Fruit fly (Drosophila melanogaster) whole organism, embryonic: ENCODE measurements around the gene Or85a.

Experiments
- ATbp ChIP-seq: fragments of 200-800 bp; sonication (Bioruptor generic); optimal IDR thresholded peaks from 2 replicates; lab custom pipeline; 2017; ENCODE audit warnings: missing biosample characterization, mild to moderate bottlenecking, missing genetic modification characterization, missing genetic modification reagents
- Ada2b ChIP-seq: fragments of 200-800 bp; sonication (Bioruptor generic); IDR thresholded peaks from 2 replicates; pipeline ENCODE4 v1.3.6; 2022; ENCODE audit warnings: missing biosample characterization, missing genetic modification characterization
- Antp ChIP-seq: fragments of 200-800 bp; sonication (Bioruptor generic); optimal IDR thresholded peaks from 3 replicates; lab custom pipeline; 2016; ENCODE audit warnings: missing biosample characterization, missing genetic modification characterization
- Asciz ChIP-seq: fragments of 200-800 bp; sonication (Bioruptor generic); optimal IDR thresholded peaks from 2 replicates; lab custom pipeline; 2017; ENCODE audit warnings: missing biosample characterization, mild to moderate bottlenecking, missing genetic modification characterization, missing genetic modification reagents
- CG1024 ChIP-seq: fragments of 200-800 bp; sonication (Bioruptor generic); IDR thresholded peaks from 2 replicates; pipeline ENCODE4 v1.3.6; 2022; ENCODE audit warnings: missing biosample characterization, missing genetic modification characterization
- CG11504 ChIP-seq: fragments of 200-800 bp; sonication (Bioruptor generic); optimal IDR thresholded peaks from 3 replicates; lab custom pipeline; 2019; ENCODE audit warnings: missing biosample characterization, mild to moderate bottlenecking, missing genetic modification characterization, moderate library complexity
- CG1233 ChIP-seq: fragments of 200-800 bp; sonication (Bioruptor generic); optimal IDR thresholded peaks from 4 replicates; lab custom pipeline; 2018; ENCODE audit warnings: missing biosample characterization, mild to moderate bottlenecking, missing genetic modification characterization
- CG13894 ChIP-seq: fragments of 200-800 bp; sonication (Bioruptor generic); optimal IDR thresholded peaks from 3 replicates; lab custom pipeline; 2018; ENCODE audit warnings: missing biosample characterization, mild to moderate bottlenecking, missing genetic modification characterization, moderate library complexity
- CG15514 ChIP-seq: fragments of 200-800 bp; sonication (Bioruptor generic); optimal IDR thresholded peaks from 3 replicates; lab custom pipeline; 2017; ENCODE audit warnings: missing biosample characterization, missing genetic modification characterization, mild to moderate bottlenecking, moderate library complexity, missing genetic modification reagents
- CG1602 ChIP-seq: fragments of 200-800 bp; sonication (Bioruptor generic); optimal IDR thresholded peaks from 3 replicates; lab custom pipeline; 2016; ENCODE audit warnings: missing biosample characterization, missing genetic modification characterization
- CG16813 ChIP-seq: fragments of 200-800 bp; sonication (Bioruptor generic); IDR thresholded peaks from 3 replicates; pipeline ENCODE4 v1.3.6; 2022; ENCODE audit warnings: missing biosample characterization, missing genetic modification characterization; ENCODE audit not compliant: partially characterized antibody
- CG30431 ChIP-seq: fragments of 200-800 bp; sonication (Bioruptor generic); optimal IDR thresholded peaks from 2 replicates; lab custom pipeline; 2017; ENCODE audit warnings: missing biosample characterization, missing genetic modification characterization
- CG34224 ChIP-seq: fragments of 200-800 bp; sonication (Bioruptor generic); IDR thresholded peaks from 3 replicates; pipeline ENCODE4 v1.3.6; 2022; ENCODE audit warnings: missing biosample characterization, missing genetic modification characterization; ENCODE audit not compliant: partially characterized antibody
- CG3838 ChIP-seq: fragments of 200-800 bp; sonication (Bioruptor generic); optimal IDR thresholded peaks from 3 replicates; lab custom pipeline; 2016; ENCODE audit warnings: missing biosample characterization, missing genetic modification characterization
- CG4617 ChIP-seq: fragments of 200-800 bp; sonication (Bioruptor generic); optimal IDR thresholded peaks from 3 replicates; lab custom pipeline; 2016; ENCODE audit warnings: missing biosample characterization, missing genetic modification characterization, borderline replicate concordance
- CG6175 ChIP-seq: fragments of 200-800 bp; sonication (Bioruptor generic); IDR thresholded peaks from 3 replicates; pipeline ENCODE4 v1.3.6; 2022; ENCODE audit warnings: missing biosample characterization, missing genetic modification characterization
- CG7271 ChIP-seq: fragments of 200-800 bp; sonication (Bioruptor generic); optimal IDR thresholded peaks from 2 replicates; lab custom pipeline; 2018; ENCODE audit warnings: missing biosample characterization, mild to moderate bottlenecking, missing genetic modification characterization, moderate library complexity
- CrebB ChIP-seq: fragments of 200-800 bp; sonication (Bioruptor generic); optimal IDR thresholded peaks from 3 replicates; lab custom pipeline; 2018; ENCODE audit warnings: missing biosample characterization, mild to moderate bottlenecking, missing genetic modification characterization
- Dip3 ChIP-seq: fragments of 200-800 bp; sonication (Bioruptor generic); optimal IDR thresholded peaks from 3 replicates; lab custom pipeline; 2016; ENCODE audit warnings: missing biosample characterization, missing genetic modification characterization
- Ets65A ChIP-seq: fragments of 200-800 bp; sonication (Bioruptor generic); peaks from one replicate; lab custom pipeline; 2016; ENCODE audit warnings: missing biosample characterization, missing genetic modification characterization
- Ets97D ChIP-seq: fragments of 200-800 bp; sonication (Bioruptor generic); optimal IDR thresholded peaks from 3 replicates; lab custom pipeline; 2016; ENCODE audit warnings: missing biosample characterization, missing genetic modification characterization
- GATAe ChIP-seq: fragments of 200-800 bp; sonication (Bioruptor generic); conservative IDR thresholded peaks from 2 replicates; pipeline ENCODE4 v1.3.6; 2022; ENCODE audit warnings: missing biosample characterization, missing genetic modification characterization
- HLHmδ ChIP-seq: fragments of 200-800 bp; sonication (Bioruptor generic); optimal IDR thresholded peaks from 2 replicates; lab custom pipeline; 2018; ENCODE audit warnings: missing biosample characterization, mild to moderate bottlenecking, missing genetic modification characterization, moderate library complexity
- Hey ChIP-seq: fragments of 200-800 bp; sonication (Bioruptor generic); optimal IDR thresholded peaks from 3 replicates; lab custom pipeline; 2018; ENCODE audit warnings: missing biosample characterization, mild to moderate bottlenecking, missing genetic modification characterization
- Hmx ChIP-seq: fragments of 200-800 bp; sonication (Bioruptor generic); optimal IDR thresholded peaks from 2 replicates; lab custom pipeline; 2016; ENCODE audit warnings: missing biosample characterization, missing genetic modification characterization
- Mrtf ChIP-seq: fragments of 200-800 bp; sonication (Bioruptor generic); IDR thresholded peaks from 3 replicates; pipeline ENCODE4 v1.3.6; 2022; ENCODE audit warnings: missing biosample characterization, missing genetic modification characterization
- NC2α ChIP-seq: fragments of 200-800 bp; sonication (Bioruptor generic); optimal IDR thresholded peaks from 2 replicates; lab custom pipeline; 2016; ENCODE audit warnings: missing biosample characterization, missing genetic modification characterization
- NC2β ChIP-seq: fragments of 200-800 bp; sonication (Bioruptor generic); optimal IDR thresholded peaks from 2 replicates; lab custom pipeline; 2016; ENCODE audit warnings: missing biosample characterization, missing genetic modification characterization
- PHDP ChIP-seq: fragments of 200-800 bp; sonication (Bioruptor generic); optimal IDR thresholded peaks from 3 replicates; lab custom pipeline; 2018; ENCODE audit warnings: missing biosample characterization, mild to moderate bottlenecking, missing genetic modification characterization, moderate library complexity
- TFAM ChIP-seq: fragments of 200-800 bp; sonication (Bioruptor generic); optimal IDR thresholded peaks from 2 replicates; lab custom pipeline; 2017; ENCODE audit warnings: missing biosample characterization, missing genetic modification characterization, inconsistent platforms
- Taf1 ChIP-seq: fragments of 200-800 bp; sonication (Bioruptor generic); IDR thresholded peaks from 2 replicates; pipeline ENCODE4 v1.3.6; 2022; ENCODE audit warnings: missing biosample characterization, missing genetic modification characterization
- bowl ChIP-seq: fragments of 200-800 bp; sonication (Bioruptor generic); IDR thresholded peaks from 2 replicates; pipeline ENCODE4 v1.3.6; 2022; ENCODE audit warnings: missing biosample characterization, missing genetic modification characterization
- btn ChIP-seq: fragments of 200-800 bp; sonication (Bioruptor generic); optimal IDR thresholded peaks from 2 replicates; lab custom pipeline; 2016; ENCODE audit warnings: missing biosample characterization, missing genetic modification characterization
- cato ChIP-seq: fragments of 200-800 bp; sonication (Bioruptor generic); optimal IDR thresholded peaks from 2 replicates; lab custom pipeline; 2016; ENCODE audit warnings: missing biosample characterization, missing genetic modification characterization, borderline replicate concordance
- chm ChIP-seq: fragments of 200-800 bp; sonication (Bioruptor generic); IDR thresholded peaks from 2 replicates; pipeline ENCODE4 v1.3.6; 2022; ENCODE audit warnings: missing biosample characterization, missing genetic modification characterization
- emc ChIP-seq: fragments of 200-800 bp; sonication (Bioruptor generic); optimal IDR thresholded peaks from 2 replicates; lab custom pipeline; 2016; ENCODE audit warnings: missing biosample characterization, missing genetic modification characterization
- ems ChIP-seq: fragments of 200-800 bp; sonication (Bioruptor generic); optimal IDR thresholded peaks from 3 replicates; lab custom pipeline; 2016; ENCODE audit warnings: missing biosample characterization, missing genetic modification characterization
- en ChIP-seq: fragments of 200-800 bp; sonication (Bioruptor generic); optimal IDR thresholded peaks from 2 replicates; lab custom pipeline; 2016; ENCODE audit warnings: missing biosample characterization, missing genetic modification characterization
- eve ChIP-seq, 2 experiments: fragments of >200 bp; optimal IDR thresholded peaks; 2 replicates each; lab custom pipeline; 2017; ENCODE audit warnings: missing biosample characterization in 2 of 2, missing genetic modification characterization in 2 of 2
- eyg ChIP-seq: fragments of 200-800 bp; sonication (Bioruptor generic); optimal IDR thresholded peaks from 3 replicates; lab custom pipeline; 2016; ENCODE audit warnings: missing biosample characterization, missing genetic modification characterization
- fd64A ChIP-seq: fragments of 200-800 bp; sonication (Bioruptor generic); optimal IDR thresholded peaks from 3 replicates; lab custom pipeline; 2018; ENCODE audit warnings: missing biosample characterization, mild to moderate bottlenecking, missing genetic modification characterization
- hb ChIP-seq: fragments of 200-800 bp; sonication (Bioruptor generic); IDR thresholded peaks from 3 replicates; pipeline ENCODE4 v1.3.6; 2022; ENCODE audit warnings: missing biosample characterization, missing genetic modification characterization; ENCODE audit not compliant: partially characterized antibody
- jigr1 ChIP-seq: fragments of 200-800 bp; sonication (Bioruptor generic); IDR thresholded peaks from 3 replicates; pipeline ENCODE4 v1.3.6; 2022; ENCODE audit warnings: missing biosample characterization, missing genetic modification characterization
- mld ChIP-seq: fragments of 200-800 bp; sonication (Bioruptor generic); IDR thresholded peaks from 3 replicates; pipeline ENCODE4 v1.3.6; 2022; ENCODE audit warnings: missing biosample characterization, missing genetic modification characterization; ENCODE audit not compliant: partially characterized antibody
- nmo ChIP-seq: fragments of 200-800 bp; sonication (Bioruptor generic); optimal IDR thresholded peaks from 2 replicates; lab custom pipeline; 2018; ENCODE audit warnings: missing biosample characterization, mild to moderate bottlenecking, missing genetic modification characterization, moderate library complexity
- otp ChIP-seq: fragments of 200-800 bp; sonication (Bioruptor generic); IDR thresholded peaks from 3 replicates; pipeline ENCODE4, ENCODE4 v1.3.6; 2022; ENCODE audit warnings: missing biosample characterization, missing genetic modification characterization
- ranshi ChIP-seq: fragments of 200-800 bp; sonication (Bioruptor generic); IDR thresholded peaks from 2 replicates; pipeline ENCODE4 v1.3.6; 2022; ENCODE audit warnings: missing biosample characterization, missing genetic modification characterization
- repo ChIP-seq: fragments of 200-800 bp; sonication (Bioruptor generic); optimal IDR thresholded peaks from 2 replicates; lab custom pipeline; 2016; ENCODE audit warnings: missing biosample characterization, missing genetic modification characterization
- salm ChIP-seq: fragments of 200-800 bp; sonication (Bioruptor generic); optimal IDR thresholded peaks from 2 replicates; lab custom pipeline; 2018; ENCODE audit warnings: missing biosample characterization, mild to moderate bottlenecking, missing genetic modification characterization
- sisA ChIP-seq: fragments of 200-800 bp; sonication (Bioruptor generic); IDR thresholded peaks from 2 replicates; pipeline ENCODE4 v1.3.6; 2022; ENCODE audit warnings: missing biosample characterization, missing genetic modification characterization
- tin ChIP-seq: fragments of 200-800 bp; sonication (Bioruptor generic); optimal IDR thresholded peaks from 3 replicates; lab custom pipeline; 2016; ENCODE audit warnings: missing biosample characterization, missing genetic modification characterization
- zen ChIP-seq: fragments of 200-800 bp; sonication (Bioruptor generic); optimal IDR thresholded peaks from 3 replicates; lab custom pipeline; 2018; ENCODE audit warnings: missing biosample characterization, mild to moderate bottlenecking, missing genetic modification characterization, moderate library complexity

Gene Or85a

dm6 chr3R:8354969-8355368 lies 33.4 kb downstream of the Or85a start (continued):
- TF ChIP-seq CG16813 (GFP tag; lab: Robert Waterston, UW) = no peak
- TF ChIP-seq CG30431 (GFP tag; lab: Kevin White, UChicago) = no peak
- peak; percentile 42 for TF ChIP-seq CG11504 (tag; lab: Kevin White, UChicago)
- no peak for TF ChIP-seq hb (GFP tag; lab: Robert Waterston, UW)
- TF ChIP-seq Hmx (GFP tag; lab: Kevin White, UChicago) = no peak
- peak; percentile 40; the same call in 1 of the 2 replicates for TF ChIP-seq Ada2b
- no peak for TF ChIP-seq CG15514 (GFP tag; lab: Kevin White, UChicago)
- peak; percentile 47 for TF ChIP-seq Asciz (GFP tag; lab: Kevin White, UChicago)
- no peak for TF ChIP-seq CG4617 (GFP tag; lab: Kevin White, UChicago)
- no peak for TF ChIP-seq Ets97D (GFP tag; lab: Kevin White, UChicago)
- TF ChIP-seq cato (GFP tag; lab: Kevin White, UChicago) = no peak
- TF ChIP-seq Dip3 (GFP tag; lab: Kevin White, UChicago) = no peak
- no peak for TF ChIP-seq HLHmδ (GFP tag; lab: Kevin White, UChicago)
- peak; percentile 13 for TF ChIP-seq nmo (GFP tag; lab: Kevin White, UChicago)
- TF ChIP-seq ATbp (GFP tag; lab: Kevin White, UChicago) = peak; percentile 5
- no peak for TF ChIP-seq TFAM (GFP tag; lab: Kevin White, UChicago)
- no peak for TF ChIP-seq CG34224 (GFP tag; lab: Robert Waterston, UW)
- TF ChIP-seq ems (GFP tag; lab: Kevin White, UChicago) = no peak
- TF ChIP-seq fd64A (GFP tag; lab: Kevin White, UChicago) = no peak
- no peak for TF ChIP-seq eyg (GFP tag; lab: Kevin White, UChicago)
- TF ChIP-seq GATAe (GFP tag; lab: Robert Waterston, UW) = no peak
- no peak for TF ChIP-seq CG3838 (GFP tag; lab: Kevin White, UChicago)
- TF ChIP-seq eve (GFP tag; optimal IDR thresholded peaks at IDR 0.05; lab: Kevin White, UChicago) = no peak
- no peak for TF ChIP-seq Ets65A (GFP tag; lab: Kevin White, UChicago)
- TF ChIP-seq jigr1 (GFP tag; lab: Robert Waterston, UW) = no peak
- TF ChIP-seq Mrtf (GFP tag; lab: Robert Waterston, UW) = no peak
- TF ChIP-seq ranshi = peak; percentile 21; the same call in 1 of the 2 replicates
- no peak for TF ChIP-seq zen (tag; lab: Kevin White, UChicago)
- TF ChIP-seq PHDP (tag; lab: Kevin White, UChicago) = no peak
- no peak for TF ChIP-seq CG6175
- TF ChIP-seq Hey (tag; lab: Kevin White, UChicago) = no peak
- TF ChIP-seq salm (tag; lab: Kevin White, UChicago) = no peak
- no peak for TF ChIP-seq repo
- TF ChIP-seq Antp = no peak
- TF ChIP-seq bowl (GFP tag; lab: Robert Waterston, UW) = no peak
- TF ChIP-seq tin (GFP tag; lab: Kevin White, UChicago) = no peak
- peak; percentile 41; the same call in 1 of the 2 replicates for TF ChIP-seq sisA (GFP tag; lab: Robert Waterston, UW)
- no peak for TF ChIP-seq chm (GFP tag; lab: Robert Waterston, UW)
- TF ChIP-seq CG1602 (GFP tag; lab: Kevin White, UChicago) = no peak
- TF ChIP-seq NC2α (GFP tag; lab: Kevin White, UChicago) = no peak
- TF ChIP-seq mld = no peak
- no peak for TF ChIP-seq CG1233 (GFP tag; lab: Kevin White, UChicago)
- TF ChIP-seq CrebB = no peak
- no peak for TF ChIP-seq btn (GFP tag; lab: Kevin White, UChicago)
- TF ChIP-seq CG13894 = no peak
- TF ChIP-seq CG1024 (GFP tag; lab: Robert Waterston, UW) = no peak
- TF ChIP-seq emc (GFP tag; lab: Kevin White, UChicago) = no peak
- 0 out of 3 replicates have a peak, but pooled peaks have one; percentile 5 for TF ChIP-seq otp (GFP tag; lab: Robert Waterston, UW)
- TF ChIP-seq Taf1 (GFP tag; lab: Robert Waterston, UW) = no peak
- no peak for TF ChIP-seq en (GFP tag; lab: Kevin White, UChicago)
- no peak for TF ChIP-seq NC2β (GFP tag; lab: Kevin White, UChicago)
- no peak for TF ChIP-seq CG7271 (tag; lab: Kevin White, UChicago)
